Fruit fly (Drosophila melanogaster) whole organism, embryonic: ENCODE measurements around the gene CG42811.

ENCODE experiments used
- B-H1 ChIP-seq: fragments of 200-800 bp; sonication (Bioruptor generic); IDR thresholded peaks from 3 replicates; pipeline ENCODE4 v1.3.6; 2022; ENCODE audit warnings: missing biosample characterization, missing genetic modification characterization
- B-H2 ChIP-seq: fragments of 200-800 bp; sonication (Bioruptor generic); optimal IDR thresholded peaks from 2 replicates; lab custom pipeline; 2018; ENCODE audit warnings: missing biosample characterization, mild to moderate bottlenecking, missing genetic modification characterization
- BEAF-32 ChIP-seq: fragments of 200-800 bp; sonication (Bioruptor generic); optimal IDR thresholded peaks from 3 replicates; lab custom pipeline; 2017; ENCODE audit warnings: missing biosample characterization, missing genetic modification characterization, mild to moderate bottlenecking, moderate library complexity, missing genetic modification reagents
- CG10565 ChIP-seq: fragments of 200-800 bp; sonication (Bioruptor generic); optimal IDR thresholded peaks from 3 replicates; lab custom pipeline; 2016; ENCODE audit warnings: missing biosample characterization, mild to moderate bottlenecking, missing genetic modification characterization
- CG11247 ChIP-seq: fragments of 200-800 bp; sonication (Bioruptor generic); IDR thresholded peaks from 2 replicates; pipeline ENCODE4 v1.3.6; 2022; ENCODE audit warnings: missing biosample characterization, missing genetic modification characterization
- CG12236 ChIP-seq: fragments of 200-800 bp; sonication (Bioruptor generic); optimal IDR thresholded peaks from 2 replicates; lab custom pipeline; 2016; ENCODE audit warnings: missing biosample characterization, missing genetic modification characterization
- CG12942 ChIP-seq: fragments of 200-800 bp; sonication (Bioruptor generic); optimal IDR thresholded peaks from 3 replicates; lab custom pipeline; 2016; ENCODE audit warnings: missing biosample characterization, missing genetic modification characterization
- CG14667 ChIP-seq: fragments of 200-800 bp; sonication (Bioruptor generic); IDR thresholded peaks from 2 replicates; pipeline ENCODE4 v1.3.6; 2022; ENCODE audit warnings: missing biosample characterization, missing genetic modification characterization
- CG17359 ChIP-seq: fragments of 200-800 bp; sonication (Bioruptor generic); optimal IDR thresholded peaks from 3 replicates; lab custom pipeline; 2018; ENCODE audit warnings: missing biosample characterization, mild to moderate bottlenecking, missing genetic modification characterization, moderate library complexity
- CG17568 ChIP-seq: fragments of 200-800 bp; sonication (Bioruptor generic); optimal IDR thresholded peaks from 2 replicates; lab custom pipeline; 2018; ENCODE audit warnings: missing biosample characterization, mild to moderate bottlenecking, missing genetic modification characterization, moderate library complexity
- CG18262 ChIP-seq: fragments of 200-800 bp; optimal IDR thresholded peaks from 3 replicates; lab custom pipeline; 2019; ENCODE audit warnings: missing biosample characterization, mild to moderate bottlenecking, missing genetic modification characterization, moderate library complexity
- CG18599 ChIP-seq: fragments of 200-800 bp; sonication (Bioruptor generic); optimal IDR thresholded peaks from 3 replicates; lab custom pipeline; 2017; ENCODE audit warnings: missing biosample characterization, missing genetic modification characterization, mild to moderate bottlenecking, moderate library complexity, missing genetic modification reagents
- CG30403 ChIP-seq: fragments of 200-800 bp; sonication (Bioruptor generic); optimal IDR thresholded peaks from 3 replicates; lab custom pipeline; 2016; ENCODE audit warnings: missing biosample characterization, missing genetic modification characterization
- CG4424 ChIP-seq: fragments of 200-800 bp; sonication (Bioruptor generic); optimal IDR thresholded peaks from 3 replicates; lab custom pipeline; 2016; ENCODE audit warnings: missing biosample characterization, missing genetic modification characterization
- CG6272 ChIP-seq: fragments of 200-800 bp; sonication (Bioruptor generic); IDR thresholded peaks from 2 replicates; pipeline ENCODE4 v1.3.6; 2022; ENCODE audit warnings: missing biosample characterization, missing genetic modification characterization
- CG7786 ChIP-seq: fragments of 200-800 bp; sonication (Bioruptor generic); optimal IDR thresholded peaks from 2 replicates; lab custom pipeline; 2016; ENCODE audit warnings: missing biosample characterization, missing genetic modification characterization
- CG7928 ChIP-seq: fragments of 200-800 bp; sonication (Bioruptor generic); optimal IDR thresholded peaks from 2 replicates; lab custom pipeline; 2017; ENCODE audit warnings: missing biosample characterization, mild to moderate bottlenecking, missing genetic modification characterization
- CG9932 ChIP-seq: fragments of 200-800 bp; sonication (Bioruptor generic); IDR thresholded peaks from 2 replicates; pipeline ENCODE4 v1.3.6; 2022; ENCODE audit warnings: missing biosample characterization, missing genetic modification characterization
- CTCF ChIP-seq: fragments of 200-800 bp; sonication (Bioruptor generic); optimal IDR thresholded peaks from 2 replicates; lab custom pipeline; 2017; ENCODE audit warnings: missing biosample characterization, mild to moderate bottlenecking, missing genetic modification characterization, moderate library complexity
- D ChIP-seq, 2 experiments: fragments of 200-800 bp in 1 of 2; fragments of >200 bp in 1 of 2; sonication (Bioruptor generic) in 1 of 2; optimal IDR thresholded peaks; 2 replicates in 1 of 2; 3 replicates in 1 of 2; lab custom pipeline; 2017; ENCODE audit warnings: mild to moderate bottlenecking in 1 of 2, missing biosample characterization in 1 of 2, missing genetic modification characterization in 1 of 2, missing genetic modification reagents in 1 of 2
- Dip2 ChIP-seq: fragments of 200-800 bp; sonication (Bioruptor generic); IDR thresholded peaks from 2 replicates; pipeline ENCODE4 v1.3.6; 2022; ENCODE audit warnings: missing biosample characterization, missing genetic modification characterization
- Dip3 ChIP-seq: fragments of 200-800 bp; sonication (Bioruptor generic); optimal IDR thresholded peaks from 3 replicates; lab custom pipeline; 2016; ENCODE audit warnings: missing biosample characterization, missing genetic modification characterization
- Gsc ChIP-seq: fragments of 200-800 bp; sonication (Bioruptor generic); IDR thresholded peaks from 2 replicates; pipeline ENCODE4 v1.3.6; 2022; ENCODE audit warnings: missing biosample characterization, missing genetic modification characterization
- HLH4C ChIP-seq: fragments of 200-800 bp; sonication (Bioruptor generic); IDR thresholded peaks from 3 replicates; pipeline ENCODE4 v1.3.6; 2022; ENCODE audit warnings: missing biosample characterization, missing genetic modification characterization; ENCODE audit not compliant: partially characterized antibody
- HmgD ChIP-seq: fragments of 200-800 bp; sonication (Bioruptor generic); optimal IDR thresholded peaks from 3 replicates; lab custom pipeline; 2016; ENCODE audit warnings: missing biosample characterization, missing genetic modification characterization
- Hr3 ChIP-seq: fragments of 200-800 bp; sonication (Bioruptor generic); optimal IDR thresholded peaks from 3 replicates; lab custom pipeline; 2016; ENCODE audit warnings: missing biosample characterization, missing genetic modification characterization
- Hr39 ChIP-seq: fragments of >200 bp; optimal IDR thresholded peaks from 2 replicates; lab custom pipeline; 2017
- Kr ChIP-seq: fragments of 200-800 bp; sonication (Bioruptor generic); optimal IDR thresholded peaks from 2 replicates; lab custom pipeline; 2017; ENCODE audit warnings: missing biosample characterization, mild to moderate bottlenecking, missing genetic modification characterization
- Oli ChIP-seq: fragments of 200-800 bp; sonication (Bioruptor generic); optimal IDR thresholded peaks from 2 replicates; lab custom pipeline; 2018; ENCODE audit warnings: missing biosample characterization, mild to moderate bottlenecking, missing genetic modification characterization, moderate library complexity
- Sry-δ ChIP-seq: fragments of 200-800 bp; sonication (Bioruptor generic); optimal IDR thresholded peaks from 2 replicates; lab custom pipeline; 2016; ENCODE audit warnings: missing biosample characterization, missing genetic modification characterization
- Usf ChIP-seq: fragments of 200-800 bp; sonication (Bioruptor generic); optimal IDR thresholded peaks from 2 replicates; lab custom pipeline; 2017; ENCODE audit warnings: missing genotype, missing biosample characterization, missing genetic modification characterization
- Vsx1 ChIP-seq: fragments of 200-800 bp; sonication (Bioruptor generic); optimal IDR thresholded peaks from 2 replicates; lab custom pipeline; 2017; ENCODE audit warnings: missing biosample characterization, mild to moderate bottlenecking, missing genetic modification characterization, missing genetic modification reagents
- cwo ChIP-seq: fragments of 200-800 bp; sonication (Bioruptor generic); optimal IDR thresholded peaks from 3 replicates; lab custom pipeline; 2017; ENCODE audit warnings: missing biosample characterization, missing genetic modification characterization, mild to moderate bottlenecking, moderate library complexity, missing genetic modification reagents
- ewg ChIP-seq: fragments of 200-800 bp; sonication (Bioruptor generic); optimal IDR thresholded peaks from 3 replicates; lab custom pipeline; 2017; ENCODE audit warnings: mild to moderate bottlenecking, missing biosample characterization, missing genetic modification reagents, missing genetic modification characterization
- exex ChIP-seq: fragments of 200-800 bp; sonication (Bioruptor generic); optimal IDR thresholded peaks from 4 replicates; lab custom pipeline; 2018; ENCODE audit warnings: missing biosample characterization, mild to moderate bottlenecking, missing genetic modification characterization, moderate library complexity
- kni ChIP-seq: fragments of 200-800 bp; sonication (Bioruptor generic); optimal IDR thresholded peaks from 3 replicates; lab custom pipeline; 2017; ENCODE audit warnings: mild to moderate bottlenecking, missing biosample characterization, missing genetic modification reagents, missing genetic modification characterization
- knrl ChIP-seq: fragments of 200-800 bp; sonication (Bioruptor generic); IDR thresholded peaks from 3 replicates; pipeline ENCODE4 v1.3.6; 2022; ENCODE audit warnings: missing biosample characterization, missing genetic modification characterization; ENCODE audit not compliant: partially characterized antibody
- mld ChIP-seq: fragments of 200-800 bp; sonication (Bioruptor generic); IDR thresholded peaks from 3 replicates; pipeline ENCODE4 v1.3.6; 2022; ENCODE audit warnings: missing biosample characterization, missing genetic modification characterization; ENCODE audit not compliant: partially characterized antibody
- nerfin-2 ChIP-seq: fragments of 200-800 bp; sonication (Bioruptor generic); IDR thresholded peaks from 2 replicates; pipeline ENCODE4 v1.3.6; 2022; ENCODE audit warnings: missing biosample characterization, missing genetic modification characterization; ENCODE audit not compliant: partially characterized antibody
- p53 ChIP-seq: fragments of 200-800 bp; sonication (Bioruptor generic); optimal IDR thresholded peaks from 2 replicates; lab custom pipeline; 2016; ENCODE audit warnings: missing biosample characterization, missing genetic modification characterization
- pb ChIP-seq: fragments of 200-800 bp; sonication (Bioruptor generic); optimal IDR thresholded peaks from 3 replicates; lab custom pipeline; 2016; ENCODE audit warnings: missing biosample characterization, missing genetic modification characterization
- row ChIP-seq: fragments of 200-800 bp; sonication (Bioruptor generic); IDR thresholded peaks from 3 replicates; pipeline ENCODE4 v1.3.6; 2022; ENCODE audit warnings: missing biosample characterization, missing genetic modification characterization
- run ChIP-seq: fragments of 200-800 bp; sonication (Bioruptor generic); optimal IDR thresholded peaks from 3 replicates; lab custom pipeline; 2018; ENCODE audit warnings: missing biosample characterization, mild to moderate bottlenecking, missing genetic modification characterization
- sc ChIP-seq, 3 experiments: fragments of >200 bp in 2 of 3; fragments of 200-800 bp in 1 of 3; sonication (Bioruptor generic) in 1 of 3; optimal IDR thresholded peaks; 2 replicates in 2 of 3; 3 replicates in 1 of 3; lab custom pipeline; 2017; ENCODE audit warnings: mild to moderate bottlenecking in 1 of 3, missing biosample characterization in 1 of 3, missing genetic modification characterization in 1 of 3, missing genetic modification reagents in 1 of 3
- sd ChIP-seq: fragments of 200-800 bp; sonication (Bioruptor generic); optimal IDR thresholded peaks from 3 replicates; lab custom pipeline; 2018; ENCODE audit warnings: missing biosample characterization, mild to moderate bottlenecking, missing genetic modification characterization, moderate library complexity
- shn ChIP-seq: fragments of 200-800 bp; sonication (Bioruptor generic); optimal IDR thresholded peaks from 3 replicates; lab custom pipeline; 2016; ENCODE audit warnings: missing biosample characterization, missing genetic modification characterization
- stwl ChIP-seq: fragments of 200-800 bp; sonication (Bioruptor generic); optimal IDR thresholded peaks from 3 replicates; lab custom pipeline; 2018; ENCODE audit warnings: missing biosample characterization, mild to moderate bottlenecking, missing genetic modification characterization, moderate library complexity
- vnd ChIP-seq: fragments of 200-800 bp; sonication (Bioruptor generic); IDR thresholded peaks from 3 replicates; pipeline ENCODE4 v1.3.6; 2022; ENCODE audit warnings: missing biosample characterization, missing genetic modification characterization; ENCODE audit not compliant: partially characterized antibody
- zen ChIP-seq: fragments of 200-800 bp; sonication (Bioruptor generic); optimal IDR thresholded peaks from 3 replicates; lab custom pipeline; 2018; ENCODE audit warnings: missing biosample characterization, mild to moderate bottlenecking, missing genetic modification characterization, moderate library complexity

Gene CG42811

DNA sequence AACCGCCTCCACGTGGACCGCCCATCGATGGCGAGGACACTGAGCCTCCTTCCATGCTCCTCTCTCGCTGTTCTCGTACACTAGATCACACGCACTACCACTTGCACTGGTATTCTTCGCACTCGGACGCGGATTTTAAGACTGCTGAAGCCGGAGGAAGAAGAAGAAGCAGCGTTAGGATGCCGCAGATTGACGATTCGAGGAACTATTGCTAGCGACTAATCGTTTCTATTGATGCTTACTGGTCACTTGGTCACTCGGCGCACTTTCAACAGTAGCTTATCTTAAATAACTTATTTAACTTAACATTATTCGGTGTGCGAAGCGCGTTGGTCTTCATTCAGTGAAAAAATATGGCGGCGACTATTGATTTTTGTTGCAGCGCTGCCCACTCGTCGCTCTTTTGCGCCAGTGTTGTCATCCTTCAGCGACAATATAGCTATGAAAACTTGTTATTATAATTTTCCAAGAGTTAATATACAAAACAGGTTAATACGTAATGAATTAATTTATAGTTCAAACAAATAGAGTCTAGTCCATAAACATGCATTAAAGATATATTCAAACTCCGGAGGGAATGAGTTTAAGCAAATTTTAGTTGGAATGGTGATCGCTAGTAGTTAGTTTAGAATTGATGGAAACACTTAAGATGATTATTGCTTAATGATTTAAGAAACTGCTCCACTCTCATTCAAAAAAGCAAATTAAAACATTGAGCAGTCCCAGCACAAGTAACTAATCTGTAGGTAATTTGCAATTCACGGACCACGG, 18.4 kb downstream of the CG42811 start, which contains the start of the genes CG5746 and CG6454 (continued):
- TF ChIP-seq HmgD, result no peak
- peak; percentile 42 for TF ChIP-seq CG11247 (GFP tag; lab: Robert Waterston, UW)
- TF ChIP-seq sc (optimal IDR thresholded peaks at IDR 0.05; lab: Kevin White, UChicago), result no peak
- no peak for TF ChIP-seq sc (GFP tag; optimal IDR thresholded peaks at IDR 0.05; lab: Kevin White, UChicago)
- no peak for TF ChIP-seq CG12236
- TF ChIP-seq Sry-δ (GFP tag; lab: Kevin White, UChicago), result peak; percentile 38
- TF ChIP-seq cwo (GFP tag; lab: Kevin White, UChicago), result no peak
- no peak for TF ChIP-seq CG18599 (GFP tag; lab: Kevin White, UChicago)
- no peak for TF ChIP-seq nerfin-2 (GFP tag; lab: Robert Waterston, UW)
- no peak for TF ChIP-seq kni (GFP tag; lab: Kevin White, UChicago)
- no peak for TF ChIP-seq CG7928
- TF ChIP-seq CTCF (GFP tag; lab: Kevin White, UChicago), result no peak
- peak; percentile 25 for TF ChIP-seq zen (tag; lab: Kevin White, UChicago)
- peak; percentile 71 for TF ChIP-seq Dip3 (GFP tag; lab: Kevin White, UChicago)
- no peak for TF ChIP-seq HLH4C (GFP tag; lab: Robert Waterston, UW)
- TF ChIP-seq exex (tag; lab: Kevin White, UChicago), result no peak
- TF ChIP-seq CG17568 (GFP tag; lab: Kevin White, UChicago), result no peak
- TF ChIP-seq Usf (GFP tag; lab: Kevin White, UChicago), result peak; percentile 12
- no peak for TF ChIP-seq pb (GFP tag; lab: Kevin White, UChicago)
- TF ChIP-seq B-H2 (GFP tag; lab: Kevin White, UChicago), result no peak
- TF ChIP-seq BEAF-32, result peak; percentile 44
- TF ChIP-seq Gsc, result no peak
- no peak for TF ChIP-seq vnd (GFP tag; lab: Robert Waterston, UW)
- no peak for TF ChIP-seq sd (tag; lab: Kevin White, UChicago)
- 0 out of 2 replicates have a peak, but pooled peaks have one; percentile 32 for TF ChIP-seq CG6272
- TF ChIP-seq B-H1, result no peak
- no peak for TF ChIP-seq Hr39 (lab: Kevin White, UChicago)
- no peak for TF ChIP-seq CG10565
- no peak for TF ChIP-seq Oli (tag; lab: Kevin White, UChicago)
- TF ChIP-seq ewg (GFP tag; lab: Kevin White, UChicago), result no peak
- no peak for TF ChIP-seq D (optimal IDR thresholded peaks at IDR 0.05; lab: Kevin White, UChicago)
- no peak for TF ChIP-seq D (GFP tag; optimal IDR thresholded peaks at IDR 0.05; lab: Kevin White, UChicago)
- TF ChIP-seq CG9932, result no peak
- no peak for TF ChIP-seq mld (GFP tag; lab: Robert Waterston, UW)
- peak; percentile 69 for TF ChIP-seq CG12942 (GFP tag; lab: Kevin White, UChicago)
- no peak for TF ChIP-seq Vsx1 (GFP tag; lab: Kevin White, UChicago)
- TF ChIP-seq p53, result no peak
- peak; percentile 46 for TF ChIP-seq shn
- TF ChIP-seq CG17359 (tag; lab: Kevin White, UChicago), result no peak
- TF ChIP-seq Kr (GFP tag; lab: Kevin White, UChicago), result no peak
- no peak for TF ChIP-seq knrl
- TF ChIP-seq CG30403 (GFP tag; lab: Kevin White, UChicago), result peak; percentile 78
- TF ChIP-seq Dip2 (GFP tag; lab: Robert Waterston, UW), result no peak
- TF ChIP-seq Hr3, result peak; percentile 73
- TF ChIP-seq CG7786 (GFP tag; lab: Kevin White, UChicago), result peak; percentile 60
- no peak for TF ChIP-seq run (tag; lab: Kevin White, UChicago)
- TF ChIP-seq stwl (tag; lab: Kevin White, UChicago), result peak; percentile 48
- no peak for TF ChIP-seq CG18262 (tag; lab: Kevin White, UChicago)
- TF ChIP-seq row (GFP tag; lab: Robert Waterston, UW), result peak; percentile 76
- no peak for TF ChIP-seq CG14667 (GFP tag; lab: Robert Waterston, UW)
- TF ChIP-seq CG4424 (GFP tag; lab: Kevin White, UChicago), result no peak
